Fruit fly (Drosophila melanogaster) whole organism, wandering third instar larva: Measurements from ENCODE around the gene caz.
A peak's percentile ranks its signal among the peaks of the same experiment; 100 is the strongest.

Source experiments
- Abd-B ChIP-seq: fragments of >200 bp; optimal IDR thresholded peaks from 2 replicates; lab custom pipeline; 2017; ENCODE audit warnings: missing biosample characterization, missing genetic modification characterization
- CG32264 ChIP-seq: fragments of 200-800 bp; sonication (Bioruptor generic); optimal IDR thresholded peaks from 2 replicates; lab custom pipeline; 2016; ENCODE audit warnings: missing biosample characterization, missing genetic modification characterization
- CG9705 ChIP-seq: fragments of 200-800 bp; sonication (Bioruptor generic); optimal IDR thresholded peaks from 2 replicates; lab custom pipeline; 2018; ENCODE audit warnings: missing biosample characterization, mild to moderate bottlenecking, missing genetic modification characterization
- CrebA ChIP-seq: fragments of 200-800 bp; sonication (Bioruptor generic); optimal IDR thresholded peaks from 2 replicates; lab custom pipeline; 2016; ENCODE audit warnings: missing biosample characterization, mild to moderate bottlenecking, missing genetic modification characterization, borderline replicate concordance
- Dfd ChIP-seq: fragments of >200 bp; optimal IDR thresholded peaks from 2 replicates; lab custom pipeline; 2017; ENCODE audit warnings: missing biosample characterization, missing genetic modification characterization
- Dif ChIP-seq: fragments of 200-275, 200-300 bp; sonication (Bioruptor generic); optimal IDR thresholded peaks from 2 replicates; lab custom pipeline; 2018; ENCODE audit warnings: missing biosample characterization, missing genetic modification characterization; ENCODE audit not compliant: partially characterized antibody
- GATAd ChIP-seq: sonication (Bioruptor generic); optimal IDR thresholded peaks from 2 replicates; lab custom pipeline; 2016; ENCODE audit warnings: missing biosample characterization, missing genetic modification characterization
- HLH106 ChIP-seq: fragments of 200-800 bp; optimal IDR thresholded peaks from 3 replicates; lab custom pipeline; 2019; ENCODE audit warnings: missing biosample characterization, mild to moderate bottlenecking, missing genetic modification characterization, moderate library complexity
- Hnf4 ChIP-seq: fragments of 200-800 bp; sonication (Bioruptor generic); optimal IDR thresholded peaks from 2 replicates; lab custom pipeline; 2016; ENCODE audit warnings: missing biosample characterization, mild to moderate bottlenecking, missing genetic modification characterization
- Hr78 ChIP-seq: fragments of >200 bp; optimal IDR thresholded peaks from 2 replicates; lab custom pipeline; 2017; ENCODE audit warnings: missing biosample characterization, missing genetic modification characterization
- Hr83 ChIP-seq: fragments of 200-300 bp; sonication (Bioruptor generic); optimal IDR thresholded peaks from 2 replicates; lab custom pipeline; 2016; ENCODE audit warnings: missing biosample characterization, mild to moderate bottlenecking, missing genetic modification characterization, moderate library complexity; ENCODE audit not compliant: poor library complexity, severe bottlenecking
- Jra ChIP-seq: sonication (Bioruptor generic); optimal IDR thresholded peaks from 2 replicates; lab custom pipeline; 2016; ENCODE audit warnings: missing biosample characterization, missing genetic modification characterization
- Mio ChIP-seq: sonication (Bioruptor generic); optimal IDR thresholded peaks from 2 replicates; lab custom pipeline; 2016; ENCODE audit warnings: missing biosample characterization, missing genetic modification characterization
- Myc ChIP-seq: fragments of >200 bp; optimal IDR thresholded peaks from 2 replicates; lab custom pipeline; 2017
- N ChIP-seq: fragments of >200 bp; optimal IDR thresholded peaks from 2 replicates; lab custom pipeline; 2018; ENCODE audit warnings: missing biosample characterization, missing external identifiers, missing genetic modification characterization
- OdsH ChIP-seq: fragments of 200-800 bp; sonication (Bioruptor generic); optimal IDR thresholded peaks from 2 replicates; lab custom pipeline; 2016; ENCODE audit warnings: missing biosample characterization, mild to moderate bottlenecking, missing genetic modification characterization
- Rel ChIP-seq, 2 experiments: fragments of 200-800 bp; sonication (Bioruptor generic) in 1 of 2; optimal IDR thresholded peaks; 2 replicates in 1 of 2; 3 replicates in 1 of 2; lab custom pipeline; 2016 to 2019; ENCODE audit warnings: mild to moderate bottlenecking in 2 of 2, missing biosample characterization in 2 of 2, missing genetic modification characterization in 2 of 2, moderate library complexity in 1 of 2
- Sp1 ChIP-seq: fragments of 200-800 bp; sonication (Bioruptor generic); optimal IDR thresholded peaks from 3 replicates; lab custom pipeline; 2019; ENCODE audit warnings: missing biosample characterization, mild to moderate bottlenecking, missing genetic modification characterization, moderate library complexity
- Vsx2 ChIP-seq: fragments of 200-300, 225-300 bp; sonication (Bioruptor generic); optimal IDR thresholded peaks from 2 replicates; lab custom pipeline; 2018; ENCODE audit warnings: missing biosample characterization, missing genetic modification characterization; ENCODE audit not compliant: partially characterized antibody
- br ChIP-seq: fragments of 200-800 bp; sonication (Bioruptor generic); optimal IDR thresholded peaks from 2 replicates; lab custom pipeline; 2016; ENCODE audit warnings: missing biosample characterization, missing genetic modification characterization
- brk ChIP-seq: fragments of 200-800 bp; sonication (Bioruptor generic); optimal IDR thresholded peaks from 2 replicates; lab custom pipeline; 2016; ENCODE audit warnings: missing biosample characterization, mild to moderate bottlenecking, missing genetic modification characterization
- dl ChIP-seq, 2 experiments: fragments of 175-275, 200-275 bp in 1 of 2; fragments of 200-275 bp in 1 of 2; sonication (Bioruptor generic); optimal IDR thresholded peaks; lab custom pipeline; 2018; ENCODE audit warnings: mild to moderate bottlenecking in 2 of 2, missing biosample characterization in 2 of 2, missing genetic modification characterization in 2 of 2, moderate library complexity in 2 of 2; ENCODE audit not compliant: partially characterized antibody in 2 of 2, insufficient read depth in 1 of 2
- dmrt93B ChIP-seq: fragments of 200-800 bp; sonication (Bioruptor generic); optimal IDR thresholded peaks from 2 replicates; lab custom pipeline; 2018; ENCODE audit warnings: missing biosample characterization, mild to moderate bottlenecking, missing genetic modification characterization
- dsf ChIP-seq: sonication (Bioruptor generic); optimal IDR thresholded peaks from 2 replicates; lab custom pipeline; 2016; ENCODE audit warnings: missing biosample characterization, missing genetic modification characterization, borderline replicate concordance
- ey ChIP-seq: fragments of 200-800 bp; sonication (Bioruptor generic); optimal IDR thresholded peaks from 2 replicates; lab custom pipeline; 2016; ENCODE audit warnings: missing biosample characterization, missing genetic modification characterization
- foxo ChIP-seq, 2 experiments: fragments of 200-800 bp; sonication (Bioruptor generic); optimal IDR thresholded peaks; 2 replicates in 1 of 2; 3 replicates in 1 of 2; lab custom pipeline; 2016 to 2017; ENCODE audit warnings: missing biosample characterization in 2 of 2, missing genetic modification characterization in 2 of 2
- fru ChIP-seq: fragments of 200-800 bp; sonication (Bioruptor generic); optimal IDR thresholded peaks from 3 replicates; lab custom pipeline; 2016; ENCODE audit warnings: missing biosample characterization, mild to moderate bottlenecking, missing genetic modification characterization
- h ChIP-seq: fragments of 200-800 bp; sonication (Bioruptor generic); optimal IDR thresholded peaks from 3 replicates; lab custom pipeline; 2016; ENCODE audit warnings: missing biosample characterization, mild to moderate bottlenecking, missing genetic modification characterization
- jim ChIP-seq: fragments of 175-275, 200-325 bp; sonication (Bioruptor generic); optimal IDR thresholded peaks from 2 replicates; lab custom pipeline; 2016; ENCODE audit warnings: missing biosample characterization, mild to moderate bottlenecking, missing genetic modification characterization
- lola ChIP-seq: fragments of >200 bp; optimal IDR thresholded peaks from 2 replicates; lab custom pipeline; 2017; ENCODE audit warnings: missing biosample characterization, missing genetic modification characterization
- pan ChIP-seq: fragments of >200 bp; optimal IDR thresholded peaks from 2 replicates; lab custom pipeline; 2017
- psq ChIP-seq: fragments of 200-800 bp; sonication (Bioruptor generic); optimal IDR thresholded peaks from 3 replicates; lab custom pipeline; 2017; ENCODE audit warnings: missing biosample characterization, mild to moderate bottlenecking, missing genetic modification characterization, moderate library complexity
- rgr ChIP-seq: fragments of 200-800 bp; sonication (Bioruptor generic); optimal IDR thresholded peaks from 3 replicates; lab custom pipeline; 2016; ENCODE audit warnings: missing biosample characterization, mild to moderate bottlenecking, missing genetic modification characterization
- sage ChIP-seq: fragments of 200-800 bp; sonication (Bioruptor generic); optimal IDR thresholded peaks from 2 replicates; lab custom pipeline; 2016; ENCODE audit warnings: missing biosample characterization, mild to moderate bottlenecking, missing genetic modification characterization
- sv ChIP-seq: fragments of 200-800 bp; sonication (Bioruptor generic); optimal IDR thresholded peaks from 3 replicates; lab custom pipeline; 2016; ENCODE audit warnings: missing biosample characterization, missing genetic modification characterization
- tai ChIP-seq: sonication (Bioruptor generic); optimal IDR thresholded peaks from 2 replicates; lab custom pipeline; 2016; ENCODE audit warnings: missing biosample characterization, missing genetic modification characterization
- usp ChIP-seq: fragments of >200 bp; optimal IDR thresholded peaks from 2 replicates; lab custom pipeline; 2017; ENCODE audit warnings: missing biosample characterization, missing genetic modification characterization
- woc ChIP-seq: sonication (Bioruptor generic); optimal IDR thresholded peaks from 2 replicates; lab custom pipeline; 2016; ENCODE audit warnings: missing biosample characterization, mild to moderate bottlenecking, missing genetic modification characterization

Gene caz

DNA sequence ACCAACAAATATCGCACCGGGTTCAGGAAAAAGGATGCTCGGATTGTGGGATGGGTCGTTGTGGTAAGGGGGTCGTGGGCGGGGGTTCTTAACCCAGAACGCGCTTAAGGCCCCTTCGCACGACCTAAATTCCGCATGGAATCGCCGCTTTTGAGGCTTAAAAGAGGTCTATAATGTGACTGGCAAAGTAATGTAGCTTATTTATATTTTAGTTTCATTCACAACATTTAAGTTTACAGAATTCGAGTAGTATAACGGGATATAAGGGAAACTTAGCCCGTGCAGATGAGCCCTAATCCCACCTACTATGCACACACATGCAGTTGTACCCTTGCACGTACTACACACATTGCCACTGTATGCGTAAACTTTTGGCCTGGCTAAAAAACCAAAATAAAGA, 9.8 kb upstream of the caz start (continued):
- peak in 1 of 2 experiments; percentile 79 for TF ChIP-seq foxo (GFP tag; optimal IDR thresholded peaks at IDR 0.05; lab: Kevin White, UChicago)
- TF ChIP-seq woc (GFP tag; lab: Kevin White, UChicago), result peak; percentile 27
- no peak for TF ChIP-seq GATAd (GFP tag; lab: Kevin White, UChicago)
- peak; percentile 88 for TF ChIP-seq CG9705 (GFP tag; lab: Kevin White, UChicago)
- no peak for TF ChIP-seq Mio (GFP tag; lab: Kevin White, UChicago)
- TF ChIP-seq Sp1 (GFP tag; lab: Kevin White, UChicago), result peak; percentile 93
- peak; percentile 72 for TF ChIP-seq Vsx2 (GFP tag; lab: Kevin White, UChicago)
- TF ChIP-seq pan (lab: Kevin White, UChicago), result no peak
- TF ChIP-seq dmrt93B (GFP tag; lab: Kevin White, UChicago), result peak; percentile 71
- no peak for TF ChIP-seq Hr78 (GFP tag; lab: Kevin White, UChicago)
- TF ChIP-seq rgr (GFP tag; lab: Kevin White, UChicago), result peak; percentile 84
- TF ChIP-seq CrebA (GFP tag; lab: Kevin White, UChicago), result no peak
- TF ChIP-seq Myc (lab: Kevin White, UChicago), result no peak
- peak; percentile 81 for TF ChIP-seq ey (GFP tag; lab: Kevin White, UChicago)
- peak; percentile 92 for TF ChIP-seq HLH106 (tag; lab: Kevin White, UChicago)
- TF ChIP-seq Dfd (GFP tag; lab: Kevin White, UChicago), result no peak

DNA sequence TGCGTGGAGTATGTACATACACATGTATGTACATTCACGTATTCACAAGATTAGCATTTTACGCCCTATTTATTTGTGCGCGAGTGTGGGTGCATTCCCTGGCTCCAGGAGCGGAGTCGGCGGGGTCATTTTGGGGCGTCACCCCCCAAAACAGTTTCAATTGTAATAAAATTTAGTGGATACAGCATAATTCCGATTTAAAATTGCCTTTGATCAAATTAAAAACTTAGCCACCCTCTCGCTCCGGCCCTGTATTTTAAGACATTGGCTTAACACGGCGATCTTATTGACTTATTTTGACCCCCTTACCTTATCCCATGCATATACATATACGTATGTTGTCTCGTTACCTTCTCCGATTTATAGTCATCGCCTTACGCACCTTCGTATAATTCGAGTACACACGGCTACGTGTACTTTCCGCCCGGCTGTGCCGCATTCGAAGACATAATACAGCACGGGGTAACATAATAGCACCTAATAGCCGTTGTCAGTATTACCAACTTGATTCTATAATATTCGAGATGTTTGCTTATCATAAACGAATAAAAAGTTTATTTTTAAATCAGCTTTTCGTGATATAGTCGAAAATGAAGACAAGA, 9.2 kb upstream of the caz start:
- TF ChIP-seq woc (GFP tag; lab: Kevin White, UChicago), result peak; percentile 48
- peak; percentile 91 for TF ChIP-seq ey (GFP tag; lab: Kevin White, UChicago)
- TF ChIP-seq Dfd (GFP tag; lab: Kevin White, UChicago), result no peak
- TF ChIP-seq br (GFP tag; lab: Kevin White, UChicago), result peak; percentile 86
- TF ChIP-seq h (GFP tag; lab: Kevin White, UChicago), result peak; percentile 92
- TF ChIP-seq OdsH, result peak; percentile 82
- TF ChIP-seq sv, result peak; percentile 68
- peak; percentile 65 for TF ChIP-seq Hr83 (GFP tag; lab: Kevin White, UChicago)
- no peak for TF ChIP-seq Dif (GFP tag; lab: Kevin White, UChicago)
- TF ChIP-seq dl (GFP tag; optimal IDR thresholded peaks at IDR 0.05; lab: Kevin White, UChicago; ENCODE audit: insufficient read depth in 1 of 2, partially characterized antibody in 2 of 2), result no peak
- TF ChIP-seq tai, result peak; percentile 85
- no peak for TF ChIP-seq Myc (lab: Kevin White, UChicago)
- peak; percentile 82 for TF ChIP-seq CG9705 (GFP tag; lab: Kevin White, UChicago)
- peak; percentile 8 for TF ChIP-seq jim (GFP tag; lab: Kevin White, UChicago)
- no peak for TF ChIP-seq Vsx2 (GFP tag; lab: Kevin White, UChicago)
- no peak for TF ChIP-seq GATAd (GFP tag; lab: Kevin White, UChicago)
- TF ChIP-seq usp (GFP tag; lab: Kevin White, UChicago), result no peak
- TF ChIP-seq Hnf4 (GFP tag; lab: Kevin White, UChicago), result peak; percentile 88
- TF ChIP-seq psq (GFP tag; lab: Kevin White, UChicago), result peak; percentile 67
- peak; percentile 66 for TF ChIP-seq Jra
- no peak for TF ChIP-seq lola (GFP tag; lab: Kevin White, UChicago)
- peak; percentile 94 for TF ChIP-seq fru (GFP tag; lab: Kevin White, UChicago)
- peak; percentile 93 for TF ChIP-seq HLH106 (tag; lab: Kevin White, UChicago)
- peak; percentile 89 for TF ChIP-seq rgr (GFP tag; lab: Kevin White, UChicago)
- TF ChIP-seq CrebA (GFP tag; lab: Kevin White, UChicago), result no peak
- peak; percentile 73 for TF ChIP-seq CG32264
- TF ChIP-seq N (GFP tag; lab: Kevin White, UChicago), result no peak
- TF ChIP-seq foxo (GFP tag; optimal IDR thresholded peaks at IDR 0.05; lab: Kevin White, UChicago), result peak in 1 of 2 experiments; percentile 97
- TF ChIP-seq Hr78 (GFP tag; lab: Kevin White, UChicago), result no peak
- peak; percentile 86 for TF ChIP-seq Sp1 (GFP tag; lab: Kevin White, UChicago)
- TF ChIP-seq Mio (GFP tag; lab: Kevin White, UChicago), result peak; percentile 69
- peak; percentile 92 for TF ChIP-seq dmrt93B (GFP tag; lab: Kevin White, UChicago)
- TF ChIP-seq Rel (GFP tag; optimal IDR thresholded peaks at IDR 0.05; lab: Kevin White, UChicago), result no peak
- peak; percentile 89 for TF ChIP-seq Rel (tag; optimal IDR thresholded peaks at IDR 0.05; lab: Kevin White, UChicago)
- TF ChIP-seq Abd-B (GFP tag; lab: Kevin White, UChicago), result no peak
- TF ChIP-seq pan (lab: Kevin White, UChicago), result no peak
- TF ChIP-seq dsf (GFP tag; lab: Kevin White, UChicago), result no peak
- TF ChIP-seq sage (GFP tag; lab: Kevin White, UChicago), result peak; percentile 61
- no peak for TF ChIP-seq brk (GFP tag; lab: Kevin White, UChicago)
- TF ChIP-seq, all 38 proteins: peak for 23
